Worm (Caenorhabditis elegans) whole organism, L3 larva: ENCODE results near the gene C16C10.9.

Source experiments
- R02D3.7 ChIP-seq: fragments of 150-350 bp; optimal IDR thresholded peaks from 2 replicates; lab custom pipeline; 2014; ENCODE audit warnings: missing biosample characterization, missing genetic modification characterization
- ZK546.5 ChIP-seq: sonication (generic microtip); optimal IDR thresholded peaks from 2 replicates; lab custom pipeline; 2017; ENCODE audit warnings: missing biosample characterization, missing genetic modification characterization
- aly-2 ChIP-seq: fragments of 150-350 bp; optimal IDR thresholded peaks from 2 replicates; lab custom pipeline; 2014; ENCODE audit warnings: missing biosample characterization, missing genetic modification characterization
- ama-1 ChIP-seq: fragments of 150-350 bp; optimal IDR thresholded peaks from 2 replicates; lab custom pipeline; 2018
- ceh-28 ChIP-seq: fragments of 150-350 bp; optimal IDR thresholded peaks from 2 replicates; lab custom pipeline; 2014; ENCODE audit warnings: missing biosample characterization, missing genetic modification reagents, missing genetic modification characterization
- ceh-82 ChIP-seq: fragments of 150-350 bp; optimal IDR thresholded peaks from 2 replicates; lab custom pipeline; 2014; ENCODE audit warnings: missing biosample characterization, missing genetic modification characterization
- ceh-9 ChIP-seq: sonication (generic microtip); optimal IDR thresholded peaks from 2 replicates; lab custom pipeline; 2018; ENCODE audit warnings: missing biosample characterization, missing genetic modification characterization
- daf-12 ChIP-seq: fragments of 150-350 bp; optimal IDR thresholded peaks from 2 replicates; lab custom pipeline; 2014; ENCODE audit warnings: missing biosample characterization, missing genetic modification reagents, missing genetic modification characterization
- egl-27 ChIP-seq: sonication (generic microtip); optimal IDR thresholded peaks from 4 replicates; lab custom pipeline; 2017; ENCODE audit warnings: missing biosample characterization, missing genetic modification reagents, missing genetic modification characterization
- egl-5 ChIP-seq: fragments of 150-350 bp; optimal IDR thresholded peaks from 2 replicates; lab custom pipeline; 2017; ENCODE audit warnings: missing biosample characterization, missing genetic modification reagents, missing genetic modification characterization, inconsistent platforms
- elt-1 ChIP-seq: fragments of 150-350 bp; optimal IDR thresholded peaks from 2 replicates; lab custom pipeline; 2014; ENCODE audit warnings: missing biosample characterization, missing genetic modification characterization
- elt-2 ChIP-seq: sonication (generic microtip); optimal IDR thresholded peaks from 2 replicates; lab custom pipeline; 2016; ENCODE audit warnings: missing genetic modification reagents, mild to moderate bottlenecking, missing genetic modification characterization, missing compliant biosample characterization
- elt-3 ChIP-seq, 3 experiments: fragments of 150-350 bp in 1 of 3; sonication (generic microtip) in 2 of 3; optimal IDR thresholded peaks; 2 replicates in 2 of 3; 4 replicates in 1 of 3; lab custom pipeline; 2014 to 2017; ENCODE audit warnings: missing biosample characterization in 3 of 3, missing genetic modification characterization in 3 of 3
- eor-1 ChIP-seq, 2 experiments: fragments of 150-350 bp; optimal IDR thresholded peaks; 2 replicates each; lab custom pipeline; 2014 to 2018; ENCODE audit warnings: missing biosample characterization in 2 of 2, missing genetic modification characterization in 2 of 2
- fkh-10 ChIP-seq: sonication (generic microtip); optimal IDR thresholded peaks from 2 replicates; lab custom pipeline; 2017; ENCODE audit warnings: missing biosample characterization, missing genetic modification reagents, missing genetic modification characterization
- fkh-2 ChIP-seq: fragments of 150-350 bp; optimal IDR thresholded peaks from 2 replicates; lab custom pipeline; 2014; ENCODE audit warnings: missing biosample characterization, missing genetic modification reagents, missing genetic modification characterization
- fos-1 ChIP-seq: fragments of 150-350 bp; optimal IDR thresholded peaks from 2 replicates; lab custom pipeline; 2014; ENCODE audit warnings: missing biosample characterization, missing genetic modification characterization
- hmg-11 ChIP-seq: sonication (generic microtip); optimal IDR thresholded peaks from 2 replicates; lab custom pipeline; 2016; ENCODE audit warnings: missing genetic modification characterization, missing compliant biosample characterization
- jun-1 ChIP-seq: fragments of 150-350 bp; optimal IDR thresholded peaks from 2 replicates; lab custom pipeline; 2014; ENCODE audit warnings: missing biosample characterization, missing genetic modification reagents, missing genetic modification characterization
- lin-15B ChIP-seq: fragments of 150-350 bp; optimal IDR thresholded peaks from 2 replicates; lab custom pipeline; 2014; ENCODE audit warnings: missing biosample characterization, missing genetic modification characterization
- lin-39 ChIP-seq: fragments of 150-350 bp; optimal IDR thresholded peaks from 2 replicates; lab custom pipeline; 2018; ENCODE audit warnings: missing biosample characterization, missing genetic modification reagents, missing genetic modification characterization
- lsy-12 ChIP-seq: sonication (generic microtip); optimal IDR thresholded peaks from 2 replicates; lab custom pipeline; 2016; ENCODE audit warnings: mild to moderate bottlenecking, missing genetic modification characterization, missing compliant biosample characterization
- mdl-1 ChIP-seq: fragments of 150-350 bp; optimal IDR thresholded peaks from 2 replicates; lab custom pipeline; 2014; ENCODE audit warnings: missing biosample characterization, missing genetic modification characterization
- mml-1 ChIP-seq: fragments of 150-350 bp; sonication (generic microtip); optimal IDR thresholded peaks from 3 replicates; lab custom pipeline; 2014; ENCODE audit warnings: missing biosample characterization, missing genetic modification characterization
- nfya-1 ChIP-seq: sonication (generic microtip); optimal IDR thresholded peaks from 2 replicates; lab custom pipeline; 2017; ENCODE audit warnings: missing genetic modification characterization, mild to moderate bottlenecking, missing compliant biosample characterization, antibody characterized with exemption, moderate library complexity; ENCODE audit not compliant: insufficient read depth
- nhr-11 ChIP-seq: fragments of 150-350 bp; optimal IDR thresholded peaks from 2 replicates; lab custom pipeline; 2014; ENCODE audit warnings: missing biosample characterization, missing genetic modification characterization
- nhr-12 ChIP-seq: fragments of 150-350 bp; optimal IDR thresholded peaks from 2 replicates; lab custom pipeline; 2014; ENCODE audit warnings: missing biosample characterization, missing genetic modification characterization
- nhr-23 ChIP-seq: fragments of 150-350 bp; optimal IDR thresholded peaks from 2 replicates; lab custom pipeline; 2014; ENCODE audit warnings: missing biosample characterization, missing genetic modification reagents, missing genetic modification characterization
- nhr-237 ChIP-seq: fragments of 150-350 bp; optimal IDR thresholded peaks from 2 replicates; lab custom pipeline; 2014; ENCODE audit warnings: missing biosample characterization, missing genetic modification characterization
- nhr-25 ChIP-seq: sonication (generic microtip); optimal IDR thresholded peaks from 2 replicates; lab custom pipeline; 2017; ENCODE audit warnings: missing biosample characterization, missing genetic modification characterization
- nhr-43 ChIP-seq: sonication (generic microtip); optimal IDR thresholded peaks from 2 replicates; lab custom pipeline; 2016; ENCODE audit warnings: mild to moderate bottlenecking, missing genetic modification characterization, missing compliant biosample characterization; ENCODE audit not compliant: poor library complexity, severe bottlenecking
- nhr-67 ChIP-seq: fragments of 150-350 bp; optimal IDR thresholded peaks from 2 replicates; lab custom pipeline; 2014; ENCODE audit warnings: missing biosample characterization, missing genetic modification characterization
- nhr-76 ChIP-seq: fragments of 150-350 bp; sonication (generic microtip); optimal IDR thresholded peaks from 5 replicates; lab custom pipeline; 2014; ENCODE audit warnings: missing biosample characterization, missing genetic modification characterization
- nhr-77 ChIP-seq: fragments of 150-350 bp; optimal IDR thresholded peaks from 2 replicates; lab custom pipeline; 2014; ENCODE audit warnings: missing biosample characterization, missing genetic modification characterization
- pha-4 ChIP-seq: fragments of 150-350 bp; optimal IDR thresholded peaks from 2 replicates; lab custom pipeline; 2014; ENCODE audit warnings: missing biosample characterization, missing genetic modification reagents, missing genetic modification characterization
- pqm-1 ChIP-seq: fragments of 150-350 bp; optimal IDR thresholded peaks from 2 replicates; lab custom pipeline; 2017; ENCODE audit warnings: missing biosample characterization, missing genetic modification characterization, inconsistent platforms
- sea-2 ChIP-seq: fragments of 150-350 bp; sonication (generic microtip); optimal IDR thresholded peaks from 4 replicates; lab custom pipeline; 2014; ENCODE audit warnings: missing biosample characterization, missing genetic modification reagents, missing genetic modification characterization
- skn-1 ChIP-seq: fragments of 150-350 bp; optimal IDR thresholded peaks from 2 replicates; lab custom pipeline; 2014; ENCODE audit warnings: missing biosample characterization, missing genetic modification characterization
- snpc-4 ChIP-seq: fragments of 150-350 bp; optimal IDR thresholded peaks from 2 replicates; lab custom pipeline; 2014; ENCODE audit warnings: missing biosample characterization, missing genetic modification characterization
- tbx-2 ChIP-seq: sonication (generic microtip); optimal IDR thresholded peaks from 2 replicates; lab custom pipeline; 2016; ENCODE audit warnings: mild to moderate bottlenecking, missing genetic modification characterization, missing compliant biosample characterization
- unc-39 ChIP-seq: sonication (generic microtip); optimal IDR thresholded peaks from 4 replicates; lab custom pipeline; 2017; ENCODE audit warnings: missing biosample characterization, missing genetic modification characterization
- zag-1 ChIP-seq: fragments of 150-350 bp; optimal IDR thresholded peaks from 2 replicates; lab custom pipeline; 2014; ENCODE audit warnings: missing biosample characterization, missing genetic modification characterization
- ztf-11 ChIP-seq: fragments of 150-350 bp; optimal IDR thresholded peaks from 2 replicates; lab custom pipeline; 2014; ENCODE audit warnings: missing biosample characterization, missing genetic modification characterization
- ztf-4 ChIP-seq: fragments of 150-350 bp; optimal IDR thresholded peaks from 2 replicates; lab custom pipeline; 2014; ENCODE audit warnings: missing biosample characterization, missing genetic modification characterization

C16C10.9 gene

ce11 chrIII:4152828-4153227 is 4.4 kb downstream of the C16C10.9 start:
- peak; percentile 68 for TF ChIP-seq ama-1 (lab: Kevin White, UChicago)
- TF ChIP-seq nhr-67 (tag; lab: Kevin White, UChicago) = no peak

ce11 chrIII:4152309-4152708 is 4.9 kb downstream of the C16C10.9 start:
- TF ChIP-seq aly-2 (tag; lab: Kevin White, UChicago) (no peak), ZK546.5 (tag; lab: Kevin White, UChicago) (no peak), snpc-4 (tag; lab: Kevin White, UChicago) (no peak), hmg-11 (tag; lab: Kevin White, UChicago) (no peak), pqm-1 (no peak), egl-5 (tag; lab: Kevin White, UChicago) (no peak), nhr-23 (tag; lab: Kevin White, UChicago) (no peak), nfya-1 (tag; lab: Kevin White, UChicago) (no peak), nhr-25 (tag; lab: Kevin White, UChicago) (no peak), daf-12 (no peak), ceh-82 (tag; lab: Kevin White, UChicago) (no peak), sea-2 (GFP tag; lab: Kevin White, UChicago) (no peak), pha-4 (tag; lab: Kevin White, UChicago) (no peak), jun-1 (tag; lab: Kevin White, UChicago) (no peak), fkh-2 (tag; lab: Kevin White, UChicago) (no peak), nhr-67 (tag; lab: Kevin White, UChicago) (no peak), ztf-4 (tag; lab: Kevin White, UChicago) (no peak)

ce11 chrIII:4151548-4152104 is 5.6 kb downstream of the C16C10.9 start, which contains the start of the genes wht-3 and har-1:
wht-3 (minus strand) TSS chrIII:4151598.
har-1 (plus strand) TSS chrIII:4152054.
- TF ChIP-seq aly-2 (tag; lab: Kevin White, UChicago) (no peak), egl-27 (tag; lab: Kevin White, UChicago) (no peak), sea-2 (GFP tag; lab: Kevin White, UChicago) (no peak), pha-4 (tag; lab: Kevin White, UChicago) (peak; percentile 7), lsy-12 (no peak), elt-2 (peak; percentile 27), nhr-237 (tag; lab: Kevin White, UChicago) (no peak)
- TF ChIP-seq, all 47 proteins: peak for 2

DNA sequence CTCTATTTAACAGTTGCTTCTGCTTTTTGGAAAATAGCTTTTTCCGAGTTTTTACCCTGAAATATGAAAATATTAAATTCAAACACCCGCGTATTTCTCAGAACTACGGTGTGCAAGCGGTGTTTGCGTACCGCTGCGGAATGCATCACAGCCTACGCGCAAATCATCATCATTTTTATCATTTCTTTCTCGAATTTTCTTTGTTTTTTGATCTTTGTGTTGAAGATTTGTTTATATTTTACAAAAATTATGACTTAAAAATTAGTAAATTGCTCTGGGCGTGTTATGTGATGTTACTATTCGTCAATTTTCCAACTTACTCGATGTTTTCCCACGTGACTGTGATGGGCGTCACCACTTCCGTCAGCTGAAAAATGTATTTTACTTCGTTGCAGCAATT is 6.3 kb downstream of the C16C10.9 start:
- TF ChIP-seq nhr-43 (tag; lab: Kevin White, UChicago) (peak; percentile 29), eor-1 (tag; optimal IDR thresholded peaks at IDR 0.05; lab: Kevin White, UChicago) (no peak), ztf-4 (tag; lab: Kevin White, UChicago) (no peak), fos-1 (no peak), lin-15B (peak; percentile 64), pha-4 (tag; lab: Kevin White, UChicago) (peak; percentile 84), nhr-12 (tag; lab: Kevin White, UChicago) (no peak), nhr-76 (tag; lab: Kevin White, UChicago) (no peak), fkh-10 (GFP tag; lab: Kevin White, UChicago) (no peak), zag-1 (tag; lab: Kevin White, UChicago) (no peak), unc-39 (tag; lab: Kevin White, UChicago) (no peak), tbx-2 (tag; lab: Kevin White, UChicago) (no peak), nhr-23 (tag; lab: Kevin White, UChicago) (peak; percentile 64), aly-2 (tag; lab: Kevin White, UChicago) (no peak), jun-1 (tag; lab: Kevin White, UChicago) (peak; percentile 27), ztf-11 (no peak), mdl-1 (tag; lab: Kevin White, UChicago) (no peak), snpc-4 (tag; lab: Kevin White, UChicago) (peak; percentile 66), skn-1 (peak; percentile 88), nhr-67 (tag; lab: Kevin White, UChicago) (no peak), sea-2 (GFP tag; lab: Kevin White, UChicago) (no peak), elt-1 (no peak), nfya-1 (tag; lab: Kevin White, UChicago) (peak; percentile 93), elt-3 (tag; optimal IDR thresholded peaks at IDR 0.05; lab: Kevin White, UChicago) (no peak), nhr-237 (tag; lab: Kevin White, UChicago) (no peak), nhr-11 (no peak), ama-1 (lab: Kevin White, UChicago) (no peak), daf-12 (no peak), elt-2 (peak; percentile 62), nhr-25 (tag; lab: Kevin White, UChicago) (peak; percentile 63), egl-27 (tag; lab: Kevin White, UChicago) (no peak), ceh-82 (tag; lab: Kevin White, UChicago) (no peak), ceh-9 (tag; lab: Kevin White, UChicago) (no peak), mml-1 (tag; lab: Kevin White, UChicago) (no peak), lin-39 (tag; lab: Kevin White, UChicago) (peak; percentile 63), nhr-77 (tag; lab: Kevin White, UChicago) (no peak), ceh-28 (tag; lab: Kevin White, UChicago) (no peak), lsy-12 (peak; percentile 56), ZK546.5 (tag; lab: Kevin White, UChicago) (no peak), R02D3.7 (tag; lab: Kevin White, UChicago) (peak; percentile 35)
